Fruit fly (Drosophila melanogaster) whole organism, pupa: ENCODE measurements around the gene pyd3.

Source experiments
- CG10348 ChIP-seq: fragments of 200-800 bp; sonication (Bioruptor generic); IDR thresholded peaks from 2 replicates; pipeline ENCODE4 v1.3.6; 2022; ENCODE audit warnings: missing biosample characterization, missing genetic modification characterization
- CG12605 ChIP-seq: fragments of 200-800 bp; sonication (Bioruptor generic); IDR thresholded peaks from 2 replicates; pipeline ENCODE4 v1.3.6; 2022; ENCODE audit warnings: missing biosample characterization, missing genetic modification characterization
- CG13204 ChIP-seq: fragments of 200-800 bp; sonication (Bioruptor generic); optimal IDR thresholded peaks from 2 replicates; lab custom pipeline; 2018; ENCODE audit warnings: missing biosample characterization, mild to moderate bottlenecking, missing genetic modification characterization, moderate library complexity
- CG14655 ChIP-seq: fragments of 200-800 bp; sonication (Bioruptor generic); optimal IDR thresholded peaks from 3 replicates; lab custom pipeline; 2017; ENCODE audit warnings: mild to moderate bottlenecking, missing biosample characterization, missing genetic modification reagents, missing genetic modification characterization
- CG15710 ChIP-seq: fragments of 200-800 bp; sonication (Bioruptor generic); optimal IDR thresholded peaks from 2 replicates; lab custom pipeline; 2018; ENCODE audit warnings: missing biosample characterization, mild to moderate bottlenecking, missing genetic modification characterization, moderate library complexity
- CG17806 ChIP-seq: fragments of 200-800 bp; sonication (Bioruptor generic); optimal IDR thresholded peaks from 2 replicates; lab custom pipeline; 2018; ENCODE audit warnings: missing biosample characterization, mild to moderate bottlenecking, missing genetic modification characterization, moderate library complexity
- CG32121 ChIP-seq: fragments of 200-800 bp; sonication (Bioruptor generic); IDR thresholded peaks from 2 replicates; pipeline ENCODE4 v1.3.6; 2022; ENCODE audit warnings: missing biosample characterization, missing genetic modification characterization
- CG34367 ChIP-seq: fragments of 200-800 bp; sonication (Bioruptor generic); optimal IDR thresholded peaks from 2 replicates; lab custom pipeline; 2018; ENCODE audit warnings: missing biosample characterization, mild to moderate bottlenecking, missing genetic modification characterization
- CG4496 ChIP-seq: fragments of 200-800 bp; sonication (Bioruptor generic); IDR thresholded peaks from 3 replicates; pipeline ENCODE4 v1.3.6; 2022; ENCODE audit warnings: missing biosample characterization, missing genetic modification characterization
- CG8159 ChIP-seq: fragments of 200-800 bp; sonication (Bioruptor generic); optimal IDR thresholded peaks from 3 replicates; lab custom pipeline; 2018; ENCODE audit warnings: missing biosample characterization, mild to moderate bottlenecking, missing genetic modification characterization, moderate library complexity
- CG8301 ChIP-seq: fragments of 200-800 bp; sonication (Bioruptor generic); optimal IDR thresholded peaks from 2 replicates; lab custom pipeline; 2018; ENCODE audit warnings: missing biosample characterization, mild to moderate bottlenecking, missing genetic modification characterization
- CG9948 ChIP-seq: fragments of 200-800 bp; sonication (Bioruptor generic); optimal IDR thresholded peaks from 2 replicates; lab custom pipeline; 2018; ENCODE audit warnings: missing biosample characterization, mild to moderate bottlenecking, missing genetic modification characterization, moderate library complexity
- D1 ChIP-seq: fragments of 200-800 bp; sonication (Bioruptor generic); optimal IDR thresholded peaks from 2 replicates; lab custom pipeline; 2018; ENCODE audit warnings: missing biosample characterization, mild to moderate bottlenecking, missing genetic modification characterization, moderate library complexity
- EcR ChIP-seq: fragments of 200-800 bp; sonication (Bioruptor generic); optimal IDR thresholded peaks from 3 replicates; lab custom pipeline; 2019; ENCODE audit warnings: missing biosample characterization, missing genetic modification characterization, mild to moderate bottlenecking, moderate library complexity, missing genetic modification reagents
- Ets98B ChIP-seq: fragments of 200-800 bp; sonication (Bioruptor generic); IDR thresholded peaks from 2 replicates; pipeline ENCODE4 v1.3.6; 2022; ENCODE audit warnings: missing biosample characterization, missing genetic modification characterization
- Pif1A ChIP-seq: fragments of 200-800 bp; sonication (Bioruptor generic); optimal IDR thresholded peaks from 3 replicates; lab custom pipeline; 2016; ENCODE audit warnings: missing biosample characterization, missing genetic modification characterization
- Pif1B ChIP-seq: fragments of 200-800 bp; sonication (Bioruptor generic); optimal IDR thresholded peaks from 3 replicates; lab custom pipeline; 2016; ENCODE audit warnings: missing biosample characterization, missing genetic modification characterization
- Snoo ChIP-seq: fragments of 200-800 bp; sonication (Bioruptor generic); optimal IDR thresholded peaks from 3 replicates; lab custom pipeline; 2017; ENCODE audit warnings: missing biosample characterization, mild to moderate bottlenecking, missing genetic modification characterization, inconsistent platforms
- fd96Ca ChIP-seq: fragments of 200-800 bp; sonication (Bioruptor generic); IDR thresholded peaks from 3 replicates; pipeline ENCODE4 v1.3.6; 2022; ENCODE audit warnings: missing biosample characterization, missing genetic modification characterization
- gl ChIP-seq: fragments of 200-800 bp; sonication (Bioruptor generic); optimal IDR thresholded peaks from 2 replicates; lab custom pipeline; 2018; ENCODE audit warnings: missing biosample characterization, mild to moderate bottlenecking, missing genetic modification characterization
- rn ChIP-seq: fragments of 200-800 bp; sonication (Bioruptor generic); IDR thresholded peaks from 2 replicates; pipeline ENCODE4 v1.3.6; 2022; ENCODE audit warnings: missing biosample characterization, missing genetic modification characterization

The pyd3 gene

DNA sequence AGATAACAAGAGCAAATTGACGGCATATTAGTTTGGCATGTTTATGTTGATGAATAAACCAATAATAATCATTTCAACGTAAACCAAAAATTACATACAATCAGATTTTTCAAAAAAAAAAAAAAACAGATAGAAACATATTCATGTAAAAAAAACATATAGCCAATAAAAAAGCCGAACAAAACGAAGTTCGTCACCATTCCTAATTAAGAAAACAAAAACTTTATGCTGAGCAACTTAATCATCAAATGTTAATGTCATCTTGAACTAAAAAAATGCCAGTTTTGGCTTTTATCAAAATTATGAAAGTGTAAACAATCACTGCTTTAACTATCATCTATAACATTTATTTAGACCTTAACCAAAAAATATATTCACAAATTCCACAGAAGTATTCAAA lies 7.9 kb upstream of the pyd3 start, which contains the start of gene CG10919:
Gene CG10919 (plus strand): TSS at position 301 of the 400 bp plus-strand sequence.
- no peak for TF ChIP-seq CG13204 (GFP tag; lab: Kevin White, UChicago)

DNA sequence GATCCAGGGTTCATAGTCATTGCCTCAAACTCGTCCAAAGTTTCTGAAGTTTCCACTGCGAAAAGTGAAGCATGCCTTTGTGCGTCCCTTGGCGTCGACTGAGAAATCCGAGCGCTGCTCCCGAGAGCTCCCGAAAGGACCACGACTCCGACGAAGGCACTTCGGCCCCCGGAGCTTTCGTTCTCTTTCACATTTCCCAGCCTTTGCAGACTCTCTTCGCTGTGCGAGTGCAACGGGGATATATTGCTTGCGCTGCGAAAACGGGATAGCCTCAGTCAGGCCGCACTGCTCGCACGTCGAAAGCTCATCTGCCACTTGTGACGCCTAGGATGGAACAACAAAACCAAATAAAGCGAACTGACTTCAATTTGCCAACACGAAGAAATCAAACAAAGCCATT lies 3.6 kb upstream of the pyd3 start:
- TF ChIP-seq gl (tag; lab: Kevin White, UChicago) (no peak), CG14655 (GFP tag; lab: Kevin White, UChicago) (peak; percentile 44), CG4496 (GFP tag; lab: Robert Waterston, UW) (peak; percentile 66; the same call in 2 of the 3 replicates), Ets98B (GFP tag; lab: Robert Waterston, UW) (no peak; the same call in 1 of the 2 replicates), EcR (no peak), Pif1A (GFP tag; lab: Kevin White, UChicago) (no peak), CG9948 (tag; lab: Kevin White, UChicago) (no peak), D1 (tag; lab: Kevin White, UChicago) (no peak), CG17806 (no peak), CG10348 (GFP tag; lab: Robert Waterston, UW) (no peak), CG34367 (tag; lab: Kevin White, UChicago) (peak; percentile 37), CG8159 (tag; lab: Kevin White, UChicago) (peak; percentile 21), CG8301 (peak; percentile 6), CG15710 (tag; lab: Kevin White, UChicago) (no peak), CG32121 (GFP tag; lab: Robert Waterston, UW) (no peak), rn (GFP tag; lab: Robert Waterston, UW) (no peak), CG13204 (GFP tag; lab: Kevin White, UChicago) (peak; percentile 2), Pif1B (no peak), CG12605 (GFP tag; lab: Robert Waterston, UW) (no peak), Snoo (no peak), fd96Ca (peak; percentile 16; the same call in 1 of the 3 replicates)

DNA sequence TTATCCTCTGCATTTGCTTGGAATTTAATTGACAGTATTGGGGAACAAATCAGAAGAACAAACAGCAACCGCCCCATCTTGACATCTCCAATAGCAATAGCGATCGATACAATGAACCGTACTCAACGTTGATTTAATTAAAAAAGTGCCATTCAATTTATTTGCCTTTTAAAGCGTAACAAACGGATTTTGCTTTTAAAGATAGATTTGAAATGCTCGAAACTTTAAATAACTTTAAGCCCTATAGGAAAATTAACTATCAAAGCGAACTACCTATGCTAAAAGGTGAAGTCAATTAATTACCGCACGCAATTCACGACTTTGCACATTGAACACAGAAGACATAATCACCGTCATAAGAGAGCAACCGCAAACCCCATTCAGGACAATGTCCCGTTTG lies 10.4 kb downstream of the pyd3 start, which contains the start of gene CG43254:
Gene CG43254 (minus strand): TSS at position 101 of the 400 bp plus-strand sequence.
- TF ChIP-seq fd96Ca (no peak), CG14655 (GFP tag; lab: Kevin White, UChicago) (no peak), CG17806 (no peak)
- TF ChIP-seq, all 21 proteins: peak for 0

DNA sequence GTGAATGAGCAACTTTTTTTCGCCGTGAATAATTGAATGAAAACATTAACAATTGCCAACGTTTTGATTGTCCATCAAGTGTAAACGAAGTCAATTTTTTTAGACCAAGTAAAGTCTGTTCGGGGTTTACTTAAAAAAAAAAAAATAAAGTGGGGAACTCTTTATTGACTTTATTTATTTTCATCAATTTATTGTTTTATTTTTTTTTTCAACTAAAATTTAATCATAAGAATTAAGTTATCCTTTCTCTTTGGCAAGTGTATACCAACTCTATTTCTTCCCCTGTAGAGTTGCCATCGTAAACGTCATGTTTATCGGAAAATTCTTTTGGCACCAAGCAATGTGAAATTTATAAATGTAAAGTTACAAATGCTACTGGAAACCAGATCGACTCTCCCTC lies 27.8 kb downstream of the pyd3 start, which contains the start of gene CG2616:
Gene CG2616 (plus strand): TSS at position 301 of the 400 bp plus-strand sequence.
- no peak for TF ChIP-seq EcR
- no peak for TF ChIP-seq CG34367 (tag; lab: Kevin White, UChicago)
- TF ChIP-seq CG8301, result no peak
- TF ChIP-seq Snoo, result no peak
- TF ChIP-seq Ets98B (GFP tag; lab: Robert Waterston, UW), result no peak
- no peak for TF ChIP-seq CG9948 (tag; lab: Kevin White, UChicago)
- no peak for TF ChIP-seq D1 (tag; lab: Kevin White, UChicago)
- no peak for TF ChIP-seq CG17806
- no peak for TF ChIP-seq CG4496 (GFP tag; lab: Robert Waterston, UW)
- no peak for TF ChIP-seq CG12605 (GFP tag; lab: Robert Waterston, UW)
- TF ChIP-seq CG15710 (tag; lab: Kevin White, UChicago), result no peak
- no peak for TF ChIP-seq gl (tag; lab: Kevin White, UChicago)

DNA sequence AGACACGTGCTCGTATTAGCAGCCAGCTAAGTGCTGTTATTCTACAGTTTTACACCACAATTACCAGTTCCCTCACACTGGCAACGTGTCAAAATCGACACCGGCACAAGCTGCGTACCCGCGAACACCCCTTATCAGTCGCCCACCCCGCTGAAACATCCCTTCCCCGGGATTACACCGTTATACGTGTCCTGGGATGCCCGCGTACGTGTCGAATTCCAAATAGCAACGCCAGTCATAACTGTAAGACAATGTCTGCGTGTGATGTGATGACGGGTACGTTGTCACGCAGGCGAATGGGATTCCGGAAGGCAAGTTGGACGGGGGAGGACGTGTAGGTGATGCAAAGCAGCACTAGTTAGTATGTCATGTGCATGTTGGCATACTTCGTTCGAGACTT lies 29.9 kb downstream of the pyd3 start:
- TF ChIP-seq D1 (tag; lab: Kevin White, UChicago) (no peak), CG15710 (tag; lab: Kevin White, UChicago) (no peak), Pif1B (no peak), CG34367 (tag; lab: Kevin White, UChicago) (no peak), CG8159 (tag; lab: Kevin White, UChicago) (no peak), EcR (no peak), CG4496 (GFP tag; lab: Robert Waterston, UW) (no peak), CG8301 (no peak), CG9948 (tag; lab: Kevin White, UChicago) (no peak), CG32121 (GFP tag; lab: Robert Waterston, UW) (no peak), CG17806 (no peak), Snoo (no peak)
- TF ChIP-seq, all 21 proteins: peak for 0
